Worm (Caenorhabditis elegans) whole organism, young adult: Measurements from ENCODE around the gene rpl-36.A.

ENCODE experiments used
- B0019.2 ChIP-seq: fragments of 200-800 bp; sonication (Bioruptor generic); conservative IDR thresholded peaks from 2 replicates; pipeline ENCODE4 v1.3.6; 2022; ENCODE audit warnings: missing genetic modification reagents, missing genetic modification characterization, missing compliant biosample characterization
- B0035.1 ChIP-seq: sonication (generic microtip); optimal IDR thresholded peaks from 2 replicates; lab custom pipeline; 2016; ENCODE audit warnings: missing genetic modification characterization, mild to moderate bottlenecking, missing compliant biosample characterization, missing genotype, missing genetic modification reagents
- D2030.7 ChIP-seq: fragments of 200-800 bp; sonication (Bioruptor generic); IDR thresholded peaks from 2 replicates; pipeline ENCODE4 v1.3.6; 2022; ENCODE audit warnings: missing genetic modification reagents, missing genetic modification characterization, missing compliant biosample characterization
- F22D6.2 ChIP-seq: sonication (generic microtip); optimal IDR thresholded peaks from 2 replicates; lab custom pipeline; 2016; ENCODE audit warnings: mild to moderate bottlenecking, missing genetic modification characterization, missing compliant biosample characterization
- F23B12.7 ChIP-seq: sonication (generic microtip); optimal IDR thresholded peaks from 2 replicates; lab custom pipeline; 2017; ENCODE audit warnings: missing genetic modification characterization, mild to moderate bottlenecking, missing compliant biosample characterization, antibody characterized with exemption, moderate library complexity; ENCODE audit not compliant: insufficient read depth
- F33H1.4 ChIP-seq: fragments of 200-800 bp; sonication (Bioruptor generic); IDR thresholded peaks from 2 replicates; pipeline ENCODE4 v1.3.6; 2022; ENCODE audit warnings: missing genetic modification reagents, missing genetic modification characterization, missing compliant biosample characterization
- F57A8.1 ChIP-seq: fragments of 200-800 bp; sonication (Bioruptor generic); optimal IDR thresholded peaks from 2 replicates; lab custom pipeline; 2018; ENCODE audit warnings: mild to moderate bottlenecking, missing genetic modification characterization, moderate library complexity, missing compliant biosample characterization
- T07F8.4 ChIP-seq: sonication (generic microtip); optimal IDR thresholded peaks from 2 replicates; lab custom pipeline; 2016; ENCODE audit warnings: mild to moderate bottlenecking, missing genetic modification characterization, moderate library complexity, missing compliant biosample characterization
- Y67H2A.10 ChIP-seq: fragments of 200-800 bp; sonication (Bioruptor generic); conservative IDR thresholded peaks from 2 replicates; pipeline ENCODE4 v1.3.6; 2022; ENCODE audit warnings: missing genetic modification reagents, missing genetic modification characterization, missing compliant biosample characterization
- aptf-2 ChIP-seq: fragments of 200-800 bp; sonication (Bioruptor generic); conservative IDR thresholded peaks from 2 replicates; pipeline ENCODE4 v1.3.6; 2022; ENCODE audit warnings: missing genetic modification reagents, missing genetic modification characterization, missing compliant biosample characterization
- aptf-3 ChIP-seq: fragments of 200-800 bp; sonication (Bioruptor generic); IDR thresholded peaks from 2 replicates; pipeline ENCODE4 v1.3.6; 2022; ENCODE audit warnings: missing genetic modification characterization, missing compliant biosample characterization
- athp-1 ChIP-seq: sonication (generic microtip); optimal IDR thresholded peaks from 2 replicates; lab custom pipeline; 2017; ENCODE audit warnings: mild to moderate bottlenecking, missing genetic modification characterization, missing compliant biosample characterization
- attf-5 ChIP-seq: fragments of 200-800 bp; sonication (Bioruptor generic); optimal IDR thresholded peaks from 2 replicates; lab custom pipeline; 2018; ENCODE audit warnings: mild to moderate bottlenecking, missing genetic modification characterization, missing compliant biosample characterization
- attf-6 ChIP-seq: fragments of 200-800 bp; sonication (Bioruptor generic); IDR thresholded peaks from 2 replicates; pipeline ENCODE4 v1.3.6; 2022; ENCODE audit warnings: missing genetic modification reagents, missing genetic modification characterization, missing compliant biosample characterization
- cebp-1 ChIP-seq, 2 experiments: fragments of 200-800 bp in 1 of 2; sonication (Bioruptor generic) in 1 of 2; sonication (generic microtip) in 1 of 2; IDR thresholded peaks in 1 of 2; optimal IDR thresholded peaks in 1 of 2; 2 replicates each; pipeline versions ENCODE4 v1.3.6 to Lab custom; 2017 to 2022; ENCODE audit warnings: missing compliant biosample characterization in 2 of 2, missing genetic modification characterization in 2 of 2, mild to moderate bottlenecking in 1 of 2, missing genetic modification reagents in 1 of 2, moderate library complexity in 1 of 2
- cebp-2 ChIP-seq: fragments of 200-800 bp; sonication (Bioruptor generic); IDR thresholded peaks from 2 replicates; pipeline ENCODE4 v1.3.6; 2022; ENCODE audit warnings: missing genetic modification characterization, missing compliant biosample characterization
- ceh-40 ChIP-seq: fragments of 200-800 bp; sonication (Bioruptor generic); IDR thresholded peaks from 2 replicates; pipeline ENCODE4 v1.3.6; 2022; ENCODE audit warnings: missing genetic modification characterization, missing compliant biosample characterization
- ceh-91 ChIP-seq: fragments of 200-800 bp; sonication (Bioruptor generic); IDR thresholded peaks from 2 replicates; pipeline ENCODE4 v1.3.6; 2022; ENCODE audit warnings: missing genetic modification reagents, missing genetic modification characterization, missing compliant biosample characterization
- efl-1 ChIP-seq: fragments of 150-350 bp; optimal IDR thresholded peaks from 2 replicates; lab custom pipeline; 2014; ENCODE audit warnings: missing biosample characterization, missing genetic modification reagents, missing genetic modification characterization
- hlh-26 ChIP-seq: fragments of 200-800 bp; sonication (Bioruptor generic); conservative IDR thresholded peaks from 2 replicates; pipeline ENCODE4 v1.3.6; 2022; ENCODE audit warnings: missing genetic modification reagents, missing genetic modification characterization, missing compliant biosample characterization
- hmg-1.2 ChIP-seq: fragments of 200-800 bp; sonication (Bioruptor generic); IDR thresholded peaks from 2 replicates; pipeline ENCODE4 v1.3.6; 2022; ENCODE audit warnings: missing genetic modification reagents, missing genetic modification characterization, missing compliant biosample characterization
- hrde-1 ChIP-seq: sonication (generic microtip); optimal IDR thresholded peaks from 2 replicates; lab custom pipeline; 2016; ENCODE audit warnings: missing genetic modification characterization, mild to moderate bottlenecking, missing compliant biosample characterization, moderate library complexity, missing genotype, missing genetic modification reagents, borderline replicate concordance
- hsf-1 ChIP-seq: fragments of 200-800 bp; sonication (Bioruptor generic); IDR thresholded peaks from 2 replicates; pipeline ENCODE4 v1.3.6; 2022; ENCODE audit warnings: missing genetic modification reagents, missing genetic modification characterization, missing compliant biosample characterization
- lag-1 ChIP-seq: fragments of 200-800 bp; sonication (Bioruptor generic); IDR thresholded peaks from 2 replicates; pipeline ENCODE4 v1.3.6; 2022; ENCODE audit warnings: missing genetic modification reagents, missing genetic modification characterization, missing compliant biosample characterization
- lin-26 ChIP-seq: fragments of 200-800 bp; sonication (Bioruptor generic); IDR thresholded peaks from 2 replicates; pipeline ENCODE4 v1.3.6; 2022; ENCODE audit warnings: missing genetic modification reagents, missing genetic modification characterization, missing compliant biosample characterization
- lin-35 ChIP-seq, 3 experiments: fragments of 150-350 bp in 2 of 3; sonication (generic microtip) in 1 of 3; optimal IDR thresholded peaks; 2 replicates each; lab custom pipeline; 2014 to 2018; ENCODE audit warnings: missing biosample characterization in 3 of 3, missing genetic modification characterization in 3 of 3, missing genetic modification reagents in 3 of 3
- lsy-27 ChIP-seq: sonication (generic microtip); optimal IDR thresholded peaks from 2 replicates; lab custom pipeline; 2017; ENCODE audit warnings: missing genetic modification characterization, mild to moderate bottlenecking, missing compliant biosample characterization, antibody characterized with exemption, missing genotype, borderline replicate concordance; ENCODE audit not compliant: insufficient read depth
- mcd-1 ChIP-seq: fragments of 200-800 bp; sonication (Bioruptor generic); IDR thresholded peaks from 2 replicates; pipeline ENCODE4 v1.3.6; 2022; ENCODE audit warnings: missing genetic modification reagents, missing genetic modification characterization, missing compliant biosample characterization
- nfya-2 ChIP-seq: fragments of 200-800 bp; sonication (Bioruptor generic); IDR thresholded peaks from 2 replicates; pipeline ENCODE4 v1.3.6; 2022; ENCODE audit warnings: missing genetic modification reagents, missing genetic modification characterization, missing compliant biosample characterization
- nhr-27 ChIP-seq: fragments of 200-800 bp; sonication (Bioruptor generic); optimal IDR thresholded peaks from 2 replicates; lab custom pipeline; 2018; ENCODE audit warnings: mild to moderate bottlenecking, missing genetic modification characterization, moderate library complexity, missing compliant biosample characterization
- nhr-80 ChIP-seq: sonication (generic microtip); optimal IDR thresholded peaks from 2 replicates; lab custom pipeline; 2016; ENCODE audit warnings: missing genetic modification characterization, missing compliant biosample characterization
- pbrm-1 ChIP-seq: fragments of 200-800 bp; sonication (Bioruptor generic); IDR thresholded peaks from 2 replicates; pipeline ENCODE4 v1.3.6; 2022; ENCODE audit warnings: missing genetic modification reagents, missing genetic modification characterization, missing compliant biosample characterization
- pha-4 ChIP-seq: fragments of 150-350 bp; sonication (generic microtip); optimal IDR thresholded peaks from 2 replicates; lab custom pipeline; 2014; ENCODE audit warnings: missing biosample characterization, missing genetic modification reagents, missing genetic modification characterization
- rec-8 ChIP-seq, 2 experiments: sonication (generic microtip); optimal IDR thresholded peaks; 2 replicates each; lab custom pipeline; 2016; ENCODE audit warnings: mild to moderate bottlenecking in 2 of 2, missing genetic modification characterization in 2 of 2, missing genetic modification reagents in 2 of 2, missing genotype in 2 of 2, missing biosample characterization in 1 of 2, missing compliant biosample characterization in 1 of 2, moderate library complexity in 1 of 2
- repo-1 ChIP-seq: sonication (generic microtip); optimal IDR thresholded peaks from 2 replicates; lab custom pipeline; 2017; ENCODE audit warnings: mild to moderate bottlenecking, missing genetic modification characterization, missing compliant biosample characterization
- rpc-1 ChIP-seq, 2 experiments: fragments of 150-350 bp in 1 of 2; sonication (generic microtip) in 1 of 2; optimal IDR thresholded peaks; 2 replicates each; lab custom pipeline; 2014 to 2018; ENCODE audit warnings: missing biosample characterization in 1 of 2, missing genetic modification characterization in 1 of 2, missing genetic modification reagents in 1 of 2, missing genotype in 1 of 2
- snpc-1.3 ChIP-seq: sonication (generic microtip); optimal IDR thresholded peaks from 2 replicates; lab custom pipeline; 2017; ENCODE audit warnings: missing genetic modification characterization, mild to moderate bottlenecking, missing compliant biosample characterization, antibody characterized with exemption, moderate library complexity, missing genotype, missing genetic modification reagents; ENCODE audit not compliant: insufficient read depth
- snpc-4 ChIP-seq, 5 experiments: fragments of 150-350 bp in 1 of 5; sonication (generic microtip) in 4 of 5; optimal IDR thresholded peaks; 2 replicates each; lab custom pipeline; 2014 to 2018; ENCODE audit warnings: missing genetic modification characterization in 5 of 5, missing biosample characterization in 3 of 5, antibody characterized with exemption in 2 of 5, mild to moderate bottlenecking in 2 of 5, missing compliant biosample characterization in 2 of 5, missing genotype in 2 of 5, moderate library complexity in 2 of 5, missing genetic modification reagents in 1 of 5
- tbx-9 ChIP-seq: sonication (generic microtip); optimal IDR thresholded peaks from 2 replicates; lab custom pipeline; 2016; ENCODE audit warnings: borderline replicate concordance, missing genetic modification characterization, inconsistent platforms, missing compliant biosample characterization
- unc-62 ChIP-seq: fragments of 150-350 bp; optimal IDR thresholded peaks from 2 replicates; lab custom pipeline; 2014; ENCODE audit warnings: missing biosample characterization, missing genetic modification reagents, missing genetic modification characterization
- zfh-2 ChIP-seq: fragments of 200-800 bp; sonication (Bioruptor generic); conservative IDR thresholded peaks from 2 replicates; pipeline ENCODE4 v1.3.6; 2022; ENCODE audit warnings: missing genetic modification reagents, missing genetic modification characterization, missing compliant biosample characterization
- ztf-28 ChIP-seq: fragments of 200-800 bp; sonication (Bioruptor generic); IDR thresholded peaks from 2 replicates; pipeline ENCODE4 v1.3.6; 2022; ENCODE audit warnings: missing genetic modification reagents, missing genetic modification characterization, missing compliant biosample characterization

Gene rpl-36.A

DNA sequence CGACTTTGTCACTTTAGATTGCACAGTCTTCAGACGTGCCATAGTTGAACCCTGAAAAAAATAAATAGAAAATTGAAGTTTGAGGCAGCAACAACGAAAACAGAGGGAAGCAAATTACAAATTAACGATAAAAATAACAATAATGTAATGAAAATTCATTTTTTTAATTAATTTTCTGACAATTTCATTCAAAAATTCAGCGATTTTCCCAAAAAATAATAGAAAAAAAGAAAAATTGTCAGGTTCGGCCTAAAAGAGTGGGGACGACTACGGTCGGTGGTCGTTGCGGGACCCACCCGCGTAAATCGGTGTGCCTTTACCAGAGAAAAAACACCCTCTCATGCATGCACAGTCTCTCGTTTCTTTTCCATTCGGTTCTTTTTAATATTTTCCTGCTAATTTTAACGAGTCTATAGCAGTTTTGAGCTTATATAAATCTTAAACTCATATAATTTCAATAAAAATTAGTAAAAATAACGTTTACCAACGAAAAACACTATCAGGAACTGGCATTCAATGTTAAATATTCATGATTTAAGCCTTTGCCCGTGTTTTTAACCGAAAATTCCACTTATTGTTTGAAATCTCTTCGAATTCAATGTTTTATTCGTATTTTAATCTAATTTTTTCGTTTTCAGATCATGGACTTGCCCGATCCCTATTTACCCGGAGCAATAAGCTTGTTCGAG lies 29.5 kb upstream of the rpl-36.A start, which contains the start of the genes rps-9 and lsm-1 (continued):
- TF ChIP-seq athp-1, result no peak
- TF ChIP-seq lag-1 (GFP tag; lab: Robert Waterston, UW), result no peak
- TF ChIP-seq aptf-3 (GFP tag; lab: Robert Waterston, UW), result no peak
- TF ChIP-seq rpc-1 (optimal IDR thresholded peaks at IDR 0.05; lab: Kevin White, UChicago), result no peak
- TF ChIP-seq rpc-1 (tag; optimal IDR thresholded peaks at IDR 0.05; lab: Kevin White, UChicago), result no peak
- peak; percentile 69 for TF ChIP-seq mcd-1 (GFP tag; lab: Robert Waterston, UW)
- no peak for TF ChIP-seq unc-62 (GFP tag; lab: Kevin White, UChicago)

DNA sequence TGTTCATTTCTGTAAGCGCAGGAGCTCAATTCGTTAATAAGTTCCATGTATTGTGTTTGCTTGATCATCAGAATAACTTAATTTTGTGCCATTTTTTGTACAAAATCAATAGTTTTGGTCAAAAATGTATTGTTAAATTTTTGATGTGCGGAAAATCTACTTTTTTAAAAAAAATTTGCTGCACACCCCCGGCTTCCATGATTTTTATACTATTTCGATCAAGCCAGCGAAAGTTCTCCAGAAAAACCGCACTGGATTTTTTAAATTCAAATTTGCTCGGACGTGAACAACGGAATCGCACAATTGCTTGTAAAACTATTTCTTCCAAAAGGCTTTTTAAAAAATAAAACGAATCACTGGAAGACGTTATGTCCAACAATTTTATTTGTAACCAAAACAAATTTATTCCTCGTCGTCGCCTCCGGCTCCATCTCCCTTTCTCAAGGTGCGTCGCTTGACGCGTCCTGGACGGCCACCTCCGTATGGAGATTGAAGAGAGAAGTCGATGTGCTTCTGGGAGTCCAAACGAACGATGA lies 28.1 kb upstream of the rpl-36.A start:
- TF ChIP-seq nhr-80 (tag; lab: Kevin White, UChicago) (no peak), ztf-28 (GFP tag; lab: Robert Waterston, UW) (no peak), nhr-27 (tag; lab: Kevin White, UChicago) (no peak), nfya-2 (no peak), F23B12.7 (no peak), B0035.1 (tag; lab: Kevin White, UChicago) (no peak), mcd-1 (GFP tag; lab: Robert Waterston, UW) (peak; percentile 32; the same call in 1 of the 2 replicates), aptf-2 (GFP tag; lab: Robert Waterston, UW) (no peak), lin-26 (GFP tag; lab: Robert Waterston, UW) (peak; percentile 72; the same call in 1 of the 2 replicates), hmg-1.2 (GFP tag; lab: Robert Waterston, UW) (no peak), pbrm-1 (0 out of 2 replicates have a peak, but pooled peaks have one; percentile 20), pha-4 (tag; lab: Kevin White, UChicago) (no peak), cebp-1 (GFP tag; IDR thresholded peaks at IDR 0.05; lab: Robert Waterston, UW) (no peak), cebp-1 (tag; optimal IDR thresholded peaks at IDR 0.05; lab: Kevin White, UChicago) (peak; percentile 23), zfh-2 (GFP tag; lab: Robert Waterston, UW) (no peak), efl-1 (GFP tag; lab: Kevin White, UChicago) (no peak), ceh-91 (GFP tag; lab: Robert Waterston, UW) (no peak), attf-5 (GFP tag; lab: Kevin White, UChicago) (no peak), tbx-9 (tag; lab: Kevin White, UChicago) (no peak), Y67H2A.10 (GFP tag; lab: Robert Waterston, UW) (no peak), T07F8.4 (tag; lab: Kevin White, UChicago) (no peak), lin-35 (GFP tag; optimal IDR thresholded peaks at IDR 0.05; lab: Kevin White, UChicago) (no peak), D2030.7 (0 out of 2 replicates have a peak, but pooled peaks have one; percentile 9), B0019.2 (no peak), repo-1 (tag; lab: Kevin White, UChicago) (no peak), hlh-26 (GFP tag; lab: Robert Waterston, UW) (0 out of 2 replicates have a peak, but pooled peaks have one; percentile 19), attf-6 (GFP tag; lab: Robert Waterston, UW) (no peak), hrde-1 (tag; lab: Kevin White, UChicago) (peak; percentile 70), F22D6.2 (tag; lab: Kevin White, UChicago) (no peak), snpc-1.3 (tag; lab: Kevin White, UChicago) (peak; percentile 46), lsy-27 (tag; lab: Kevin White, UChicago) (no peak), F33H1.4 (GFP tag; lab: Robert Waterston, UW) (peak; percentile 36; the same call in 1 of the 2 replicates), aptf-3 (GFP tag; lab: Robert Waterston, UW) (no peak), snpc-4 (GFP tag; optimal IDR thresholded peaks at IDR 0.05; lab: Kevin White, UChicago) (peak; percentile 0), snpc-4 (tag; optimal IDR thresholded peaks at IDR 0.05; lab: Kevin White, UChicago) (peak in 1 of 4 experiments; percentile 0), cebp-2 (GFP tag; lab: Robert Waterston, UW) (no peak), F57A8.1 (no peak), ceh-40 (GFP tag; lab: Robert Waterston, UW) (no peak), rec-8 (tag; optimal IDR thresholded peaks at IDR 0.05; lab: Kevin White, UChicago) (no peak), hsf-1 (GFP tag; lab: Robert Waterston, UW) (peak; percentile 20; the same call in 1 of the 2 replicates)
